Fruit fly (Drosophila melanogaster) ovary, adult (tissue): ENCODE data around the gene Unr.

ENCODE experiments used
- CG17801 ChIP-seq: fragments of 200-800 bp; optimal IDR thresholded peaks from 2 replicates; lab custom pipeline; 2019; ENCODE audit warnings: missing biosample characterization, mild to moderate bottlenecking, missing genetic modification characterization, moderate library complexity; ENCODE audit not compliant: partially characterized antibody

The Unr gene

DNA sequence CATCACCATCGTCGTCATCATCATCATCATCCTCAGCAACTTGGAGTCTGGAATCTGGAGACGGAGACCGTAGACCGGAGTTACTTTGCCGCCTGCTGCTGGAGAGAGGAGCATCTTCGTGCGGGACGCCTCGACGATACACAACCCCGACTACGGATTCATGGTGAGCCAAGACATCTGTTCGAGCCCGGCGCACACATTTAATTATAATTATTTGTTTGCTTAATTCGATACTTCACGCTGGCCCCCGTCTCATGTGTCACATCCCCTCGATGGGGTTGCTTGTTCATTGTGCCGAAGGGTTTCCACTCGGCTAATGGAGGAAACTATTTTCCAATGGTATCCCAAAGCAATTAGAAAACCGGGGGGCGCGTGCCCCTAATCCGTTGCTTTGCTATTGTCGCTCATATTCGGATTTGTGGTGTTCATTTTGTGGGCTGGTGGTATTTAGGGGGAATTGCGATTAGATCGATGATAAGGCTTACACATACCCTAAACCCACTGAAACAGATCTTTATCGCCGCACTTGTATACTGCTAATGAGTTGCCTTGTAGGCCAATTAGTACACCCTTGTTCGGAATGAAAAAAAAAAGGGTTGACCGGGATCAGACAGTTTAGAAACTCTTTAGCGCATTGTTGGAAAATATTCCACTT, 9.9 kb upstream of the Unr start:
- no peak for TF ChIP-seq CG17801 (GFP tag; lab: Kevin White, UChicago)

DNA sequence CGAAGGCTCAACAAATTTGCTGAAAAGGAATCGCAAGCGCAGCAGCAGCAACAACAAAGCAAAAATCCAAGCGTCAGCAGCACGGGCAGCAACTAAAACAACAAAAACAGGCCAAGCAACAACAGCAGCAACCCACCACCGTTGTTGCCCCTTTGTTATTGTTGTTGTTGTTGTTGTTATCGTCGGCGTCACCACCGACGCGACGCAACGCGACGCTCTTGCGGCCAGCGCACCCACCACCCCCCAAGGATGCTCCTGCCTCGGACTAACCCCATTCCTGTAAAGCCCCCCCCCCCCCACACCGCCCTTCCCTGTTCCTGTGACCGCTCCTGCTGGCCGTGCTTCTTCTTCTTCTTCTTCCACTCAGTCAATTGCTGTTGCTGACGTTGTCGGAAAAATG, 8.6 kb upstream of the Unr start:
- no peak for TF ChIP-seq CG17801 (GFP tag; lab: Kevin White, UChicago)

- TF ChIP-seq CG17801 (GFP tag; lab: Kevin White, UChicago) = peak; percentile 89
These were observed 7.9 kb upstream of the Unr start, which contains the start of gene Gug for dm6 chr3L:8449800-8450690. TSS of gene Gug (plus strand) at chr3L:8449922.

DNA sequence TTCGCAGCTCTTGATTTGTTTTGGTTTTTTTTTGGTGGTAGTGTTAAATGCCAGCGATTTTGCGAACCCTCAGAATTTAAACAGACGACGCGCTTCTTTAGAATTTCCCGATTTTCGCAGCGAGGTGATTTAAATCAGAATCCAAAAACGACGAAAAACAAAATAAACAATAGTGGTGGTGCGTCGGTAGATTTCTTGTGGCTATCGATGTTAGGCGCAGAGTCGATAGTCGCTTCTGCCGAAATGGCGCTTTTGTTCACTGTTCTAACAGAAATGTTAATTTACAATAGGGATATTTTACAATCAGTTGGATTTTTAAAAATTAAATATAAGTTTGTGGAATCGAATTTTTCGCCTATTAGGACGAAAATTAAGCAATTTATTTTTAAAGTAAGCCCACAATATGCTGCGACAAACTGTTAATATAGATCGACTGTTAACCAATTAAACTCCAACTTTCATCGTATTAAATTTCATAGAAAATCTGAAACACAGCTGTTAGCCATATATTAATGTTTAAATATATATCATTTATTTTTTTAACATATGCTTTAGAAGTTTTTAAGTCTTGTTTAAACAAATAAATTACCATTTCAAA, 7.1 kb upstream of the Unr start, which contains the start of gene CG6983:
TSS of gene CG6983 (minus strand) at position 176 of the 598 bp plus-strand sequence.
- peak; percentile 30 for TF ChIP-seq CG17801 (GFP tag; lab: Kevin White, UChicago)

dm6 chr3L:8448517-8448889, 6.3 kb upstream of the Unr start:
- no peak for TF ChIP-seq CG17801 (GFP tag; lab: Kevin White, UChicago)

dm6 chr3L:8447795-8448516, 5.8 kb upstream of the Unr start:
- TF ChIP-seq CG17801 (GFP tag; lab: Kevin White, UChicago) = peak; percentile 18

- TF ChIP-seq CG17801 (GFP tag; lab: Kevin White, UChicago) = no peak
These were observed 4.0 kb upstream of the Unr start for dm6 chr3L:8446050-8446781.

- TF ChIP-seq CG17801 (GFP tag; lab: Kevin White, UChicago) = peak; percentile 67
These were observed 2.8 kb upstream of the Unr start for dm6 chr3L:8445027-8445426.

DNA sequence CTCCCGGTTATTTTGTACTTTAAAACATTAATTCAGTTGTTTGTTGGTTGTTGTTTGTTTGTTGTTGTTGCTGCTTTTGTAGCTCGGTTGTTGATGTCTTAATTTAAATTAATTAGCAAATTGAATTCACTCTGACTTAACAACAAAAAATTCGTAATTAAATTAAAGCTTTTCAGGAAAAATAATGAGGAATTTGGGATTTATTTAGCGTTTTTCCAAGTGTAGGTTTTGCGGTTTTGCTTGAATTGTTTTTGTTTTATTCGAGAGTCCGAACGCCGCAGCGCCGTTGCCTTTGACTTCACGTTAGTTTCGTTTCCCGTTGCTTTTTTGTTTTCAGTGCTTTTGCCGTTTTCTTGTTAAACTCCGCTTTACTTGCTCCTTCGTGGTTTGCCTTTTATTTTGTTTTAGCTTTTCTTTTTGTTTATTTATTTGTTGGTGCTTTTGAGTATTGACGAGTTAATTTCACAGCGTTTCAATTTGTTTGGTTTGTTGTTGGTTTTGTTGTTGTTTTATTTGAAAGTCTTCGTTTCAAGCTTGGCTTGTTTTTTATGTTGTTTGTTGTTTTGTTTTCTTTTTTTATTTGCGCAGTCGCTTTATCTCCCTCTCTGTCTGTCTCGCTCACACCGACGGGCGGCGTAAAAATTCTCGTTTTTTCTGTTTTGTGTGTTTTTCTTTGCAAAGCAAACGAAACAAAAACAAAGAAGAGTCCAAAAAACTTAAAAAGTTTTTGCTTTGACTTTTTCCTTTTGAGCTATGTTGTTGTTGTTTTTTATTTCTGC, 1.2 kb downstream of the Unr start:
- TF ChIP-seq CG17801 (GFP tag; lab: Kevin White, UChicago) = peak; percentile 77

DNA sequence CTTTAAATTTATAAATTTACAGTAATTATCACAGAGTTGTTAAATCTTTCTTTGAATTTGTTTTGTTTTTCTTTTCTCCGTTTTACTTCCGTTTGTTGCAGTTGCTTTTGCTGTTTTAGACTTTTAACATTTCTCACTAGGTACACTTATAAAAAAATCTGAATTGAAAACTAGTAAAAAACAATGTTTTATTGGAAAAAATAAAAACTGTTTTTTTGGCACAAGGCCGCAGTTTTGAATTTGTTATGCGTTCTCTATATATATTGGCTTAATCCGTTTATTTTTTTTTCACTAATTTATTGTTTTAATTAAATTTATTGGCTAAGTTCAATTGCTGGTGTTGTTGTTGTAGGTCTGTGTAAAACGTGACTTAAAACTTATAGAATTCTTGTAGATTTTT, 2.1 kb downstream of the Unr start:
- TF ChIP-seq CG17801 (GFP tag; lab: Kevin White, UChicago) = no peak

- no peak for TF ChIP-seq CG17801 (GFP tag; lab: Kevin White, UChicago)
These were observed 4.6 kb downstream of the Unr start for dm6 chr3L:8437583-8437982.

DNA sequence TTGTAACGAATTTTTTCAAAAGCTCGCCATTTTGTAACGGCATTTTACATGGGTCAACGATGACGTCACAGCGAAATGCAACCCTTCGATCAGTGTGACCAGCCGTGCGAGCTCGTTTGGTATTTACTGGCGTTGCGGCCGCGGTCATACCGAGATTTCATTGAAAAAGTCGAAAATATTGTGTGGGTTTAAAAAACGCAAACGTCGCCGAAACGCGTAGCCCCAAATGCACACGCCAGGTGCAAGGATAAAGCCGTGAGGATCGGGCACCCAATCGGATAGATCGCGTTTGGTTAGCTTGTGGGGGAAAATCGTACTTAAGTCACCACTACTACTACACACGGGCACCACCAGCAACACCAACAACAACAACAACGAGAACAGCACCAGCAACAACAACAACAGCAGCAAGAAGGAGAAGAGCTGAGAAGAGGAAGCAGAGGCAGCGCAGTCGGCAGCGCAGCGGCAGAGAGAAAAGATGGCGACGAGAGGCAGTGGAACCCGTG, 17.3 kb downstream of the Unr start, which contains the start of gene Cbl:
TSS of gene Cbl (plus strand) at position 124 of the 506 bp plus-strand sequence.
- peak; percentile 24 for TF ChIP-seq CG17801 (GFP tag; lab: Kevin White, UChicago)

dm6 chr3L:8423156-8423555, 19.0 kb downstream of the Unr start:
- no peak for TF ChIP-seq CG17801 (GFP tag; lab: Kevin White, UChicago)
